Fruit fly (Drosophila melanogaster) whole organism, embryonic: ENCODE data around the gene CG14273.
A peak's percentile ranks its signal among the peaks of the same experiment; 100 is the strongest.

ENCODE experiments used
- Abd-B ChIP-seq: fragments of 200-800 bp; sonication (Bioruptor generic); optimal IDR thresholded peaks from 2 replicates; lab custom pipeline; 2018; ENCODE audit warnings: missing biosample characterization, mild to moderate bottlenecking, missing genetic modification characterization, moderate library complexity
- Adf1 ChIP-seq: fragments of 200-800 bp; sonication (Bioruptor generic); IDR thresholded peaks from 2 replicates; pipeline ENCODE4 v1.3.6; 2022; ENCODE audit warnings: missing biosample characterization, missing genetic modification characterization
- Asciz ChIP-seq: fragments of 200-800 bp; sonication (Bioruptor generic); optimal IDR thresholded peaks from 2 replicates; lab custom pipeline; 2017; ENCODE audit warnings: missing biosample characterization, mild to moderate bottlenecking, missing genetic modification characterization, missing genetic modification reagents
- Bgb ChIP-seq: fragments of 200-800 bp; sonication (Bioruptor generic); IDR thresholded peaks from 2 replicates; pipeline ENCODE4 v1.3.6; 2022; ENCODE audit warnings: missing biosample characterization, missing genetic modification characterization; ENCODE audit not compliant: partially characterized antibody
- Blimp-1 ChIP-seq: fragments of 200-800 bp; sonication (Bioruptor generic); optimal IDR thresholded peaks from 3 replicates; lab custom pipeline; 2018; ENCODE audit warnings: missing biosample characterization, missing genetic modification characterization, mild to moderate bottlenecking, moderate library complexity, missing genetic modification reagents
- CG10654 ChIP-seq: fragments of 200-800 bp; sonication (Bioruptor generic); optimal IDR thresholded peaks from 2 replicates; lab custom pipeline; 2016; ENCODE audit warnings: missing biosample characterization, missing genetic modification characterization
- CG13123 ChIP-seq: fragments of 200-800 bp; sonication (Bioruptor generic); optimal IDR thresholded peaks from 2 replicates; lab custom pipeline; 2016; ENCODE audit warnings: missing biosample characterization, missing genetic modification characterization
- CG13424 ChIP-seq: fragments of 200-800 bp; sonication (Bioruptor generic); optimal IDR thresholded peaks from 2 replicates; lab custom pipeline; 2019; ENCODE audit warnings: missing biosample characterization, mild to moderate bottlenecking, missing genetic modification characterization, moderate library complexity
- CG13894 ChIP-seq: fragments of 200-800 bp; sonication (Bioruptor generic); optimal IDR thresholded peaks from 3 replicates; lab custom pipeline; 2018; ENCODE audit warnings: missing biosample characterization, mild to moderate bottlenecking, missing genetic modification characterization, moderate library complexity
- CG14014 ChIP-seq: fragments of 200-800 bp; sonication (Bioruptor generic); IDR thresholded peaks from 2 replicates; pipeline ENCODE4 v1.3.6; 2022; ENCODE audit warnings: missing biosample characterization, missing genetic modification characterization
- CG14965 ChIP-seq: fragments of 200-800 bp; sonication (Bioruptor generic); optimal IDR thresholded peaks from 2 replicates; lab custom pipeline; 2016; ENCODE audit warnings: missing biosample characterization, missing genetic modification characterization, borderline replicate concordance
- CG15479 ChIP-seq: fragments of 200-800 bp; sonication (Bioruptor generic); optimal IDR thresholded peaks from 3 replicates; lab custom pipeline; 2019; ENCODE audit warnings: missing biosample characterization, mild to moderate bottlenecking, missing genetic modification characterization, moderate library complexity
- CG17829 ChIP-seq: fragments of 200-800 bp; optimal IDR thresholded peaks from 2 replicates; lab custom pipeline; 2019; ENCODE audit warnings: missing biosample characterization, mild to moderate bottlenecking, missing genetic modification characterization, moderate library complexity
- CG17912 ChIP-seq: fragments of 200-800 bp; sonication (Bioruptor generic); optimal IDR thresholded peaks from 2 replicates; lab custom pipeline; 2018; ENCODE audit warnings: missing biosample characterization, mild to moderate bottlenecking, missing genetic modification characterization
- CG18599 ChIP-seq: fragments of 200-800 bp; sonication (Bioruptor generic); optimal IDR thresholded peaks from 3 replicates; lab custom pipeline; 2017; ENCODE audit warnings: missing biosample characterization, missing genetic modification characterization, mild to moderate bottlenecking, moderate library complexity, missing genetic modification reagents
- CG3065 ChIP-seq: fragments of 200-800 bp; sonication (Bioruptor generic); optimal IDR thresholded peaks from 2 replicates; lab custom pipeline; 2016; ENCODE audit warnings: missing biosample characterization, missing genetic modification characterization
- CG3163 ChIP-seq: fragments of 200-800 bp; sonication (Bioruptor generic); optimal IDR thresholded peaks from 3 replicates; lab custom pipeline; 2016; ENCODE audit warnings: missing biosample characterization, missing genetic modification characterization
- CG32767 ChIP-seq: fragments of 200-800 bp; sonication (Bioruptor generic); IDR thresholded peaks from 2 replicates; pipeline ENCODE4 v1.3.6; 2022; ENCODE audit warnings: missing biosample characterization, missing genetic modification characterization
- CG3281 ChIP-seq: fragments of 200-800 bp; sonication (Bioruptor generic); optimal IDR thresholded peaks from 3 replicates; lab custom pipeline; 2017; ENCODE audit warnings: missing biosample characterization, mild to moderate bottlenecking, missing genetic modification characterization
- CG5180 ChIP-seq: fragments of 200-800 bp; sonication (Bioruptor generic); optimal IDR thresholded peaks from 3 replicates; lab custom pipeline; 2017; ENCODE audit warnings: missing biosample characterization, missing genetic modification characterization, mild to moderate bottlenecking, moderate library complexity, missing genetic modification reagents
- CG5953 ChIP-seq: fragments of 200-800 bp; sonication (Bioruptor generic); IDR thresholded peaks from 2 replicates; pipeline ENCODE4 v1.3.6; 2022; ENCODE audit warnings: missing biosample characterization, missing genetic modification characterization
- CG6689 ChIP-seq: fragments of 200-800 bp; sonication (Bioruptor generic); IDR thresholded peaks from 2 replicates; pipeline ENCODE4 v1.3.6; 2022; ENCODE audit warnings: missing biosample characterization, missing genetic modification characterization
- CG6813 ChIP-seq: fragments of 200-800 bp; sonication (Bioruptor generic); optimal IDR thresholded peaks from 2 replicates; lab custom pipeline; 2017; ENCODE audit warnings: missing biosample characterization, missing genetic modification characterization, mild to moderate bottlenecking, moderate library complexity, missing genetic modification reagents
- CHES-1-like ChIP-seq: fragments of 200-800 bp; sonication (Bioruptor generic); optimal IDR thresholded peaks from 2 replicates; lab custom pipeline; 2016; ENCODE audit warnings: missing biosample characterization, missing genetic modification characterization
- CoRest ChIP-seq: fragments of 200-800 bp; sonication (Bioruptor generic); optimal IDR thresholded peaks from 3 replicates; lab custom pipeline; 2018; ENCODE audit warnings: missing biosample characterization, mild to moderate bottlenecking, missing genetic modification characterization, moderate library complexity
- Deaf1 ChIP-seq: fragments of 200-800 bp; optimal IDR thresholded peaks from 3 replicates; lab custom pipeline; 2019; ENCODE audit warnings: missing biosample characterization, mild to moderate bottlenecking, missing genetic modification characterization, moderate library complexity
- Drgx ChIP-seq: fragments of 200-800 bp; sonication (Bioruptor generic); IDR thresholded peaks from 2 replicates; pipeline ENCODE4 v1.3.6; 2022; ENCODE audit warnings: missing biosample characterization, missing genetic modification characterization
- Lpt ChIP-seq: fragments of >200 bp; optimal IDR thresholded peaks from 2 replicates; lab custom pipeline; 2018; ENCODE audit warnings: missing biosample characterization, missing genetic modification characterization
- Taf1 ChIP-seq: fragments of 200-800 bp; sonication (Bioruptor generic); IDR thresholded peaks from 2 replicates; pipeline ENCODE4 v1.3.6; 2022; ENCODE audit warnings: missing biosample characterization, missing genetic modification characterization
- Usf ChIP-seq: fragments of 200-800 bp; sonication (Bioruptor generic); optimal IDR thresholded peaks from 2 replicates; lab custom pipeline; 2017; ENCODE audit warnings: missing genotype, missing biosample characterization, missing genetic modification characterization
- abd-A ChIP-seq: fragments of 200-800 bp; sonication (Bioruptor generic); optimal IDR thresholded peaks from 3 replicates; lab custom pipeline; 2019; ENCODE audit warnings: missing biosample characterization, mild to moderate bottlenecking, missing genetic modification characterization, moderate library complexity
- aop ChIP-seq: fragments of 200-800 bp; sonication (Bioruptor generic); IDR thresholded peaks from 2 replicates; pipeline ENCODE4 v1.3.6; 2022; ENCODE audit warnings: missing biosample characterization, missing genetic modification characterization
- caup ChIP-seq: fragments of 200-800 bp; sonication (Bioruptor generic); optimal IDR thresholded peaks from 3 replicates; lab custom pipeline; 2017; ENCODE audit warnings: missing biosample characterization, mild to moderate bottlenecking, missing genetic modification characterization, moderate library complexity; ENCODE audit not compliant: severe bottlenecking
- croc ChIP-seq: fragments of 200-800 bp; sonication (Bioruptor generic); conservative IDR thresholded peaks from 3 replicates; pipeline ENCODE4 v1.3.6; 2022; ENCODE audit warnings: missing biosample characterization, missing genetic modification characterization
- dan ChIP-seq: fragments of 200-800 bp; sonication (Bioruptor generic); IDR thresholded peaks from 2 replicates; pipeline ENCODE4 v1.3.6; 2022; ENCODE audit warnings: missing biosample characterization, missing genetic modification characterization
- dmrt99B ChIP-seq: fragments of 200-800 bp; sonication (Bioruptor generic); optimal IDR thresholded peaks from 2 replicates; lab custom pipeline; 2018; ENCODE audit warnings: missing biosample characterization, mild to moderate bottlenecking, missing genetic modification characterization, moderate library complexity
- exex ChIP-seq: fragments of 200-800 bp; sonication (Bioruptor generic); optimal IDR thresholded peaks from 4 replicates; lab custom pipeline; 2018; ENCODE audit warnings: missing biosample characterization, mild to moderate bottlenecking, missing genetic modification characterization, moderate library complexity
- fd96Cb ChIP-seq: fragments of 200-800 bp; sonication (Bioruptor generic); optimal IDR thresholded peaks from 2 replicates; lab custom pipeline; 2018; ENCODE audit warnings: missing biosample characterization, mild to moderate bottlenecking, missing genetic modification characterization, moderate library complexity
- kay ChIP-seq: fragments of 200-800 bp; sonication (Bioruptor generic); optimal IDR thresholded peaks from 2 replicates; lab custom pipeline; 2016; ENCODE audit warnings: missing biosample characterization, missing genetic modification characterization
- lola ChIP-seq, 3 experiments: fragments of >200 bp in 2 of 3; fragments of 200-800 bp in 1 of 3; sonication (Bioruptor generic) in 1 of 3; optimal IDR thresholded peaks; 2 replicates each; lab custom pipeline; 2017 to 2019; ENCODE audit warnings: missing biosample characterization in 3 of 3, missing genetic modification characterization in 3 of 3, mild to moderate bottlenecking in 1 of 3, moderate library complexity in 1 of 3
- otp ChIP-seq: fragments of 200-800 bp; sonication (Bioruptor generic); IDR thresholded peaks from 3 replicates; pipeline ENCODE4, ENCODE4 v1.3.6; 2022; ENCODE audit warnings: missing biosample characterization, missing genetic modification characterization
- rib ChIP-seq: fragments of 200-800 bp; sonication (Bioruptor generic); IDR thresholded peaks from 2 replicates; pipeline ENCODE4 v1.3.6; 2022; ENCODE audit warnings: missing biosample characterization, missing genetic modification characterization
- salm ChIP-seq: fragments of 200-800 bp; sonication (Bioruptor generic); optimal IDR thresholded peaks from 2 replicates; lab custom pipeline; 2018; ENCODE audit warnings: missing biosample characterization, mild to moderate bottlenecking, missing genetic modification characterization
- shn ChIP-seq: fragments of 200-800 bp; sonication (Bioruptor generic); optimal IDR thresholded peaks from 3 replicates; lab custom pipeline; 2016; ENCODE audit warnings: missing biosample characterization, missing genetic modification characterization
- ssp ChIP-seq: fragments of 200-800 bp; sonication (Bioruptor generic); IDR thresholded peaks from 2 replicates; pipeline ENCODE4 v1.3.6; 2022; ENCODE audit warnings: missing biosample characterization, missing genetic modification characterization
- stwl ChIP-seq: fragments of 200-800 bp; sonication (Bioruptor generic); optimal IDR thresholded peaks from 3 replicates; lab custom pipeline; 2018; ENCODE audit warnings: missing biosample characterization, mild to moderate bottlenecking, missing genetic modification characterization, moderate library complexity
- sug ChIP-seq: fragments of 200-800 bp; optimal IDR thresholded peaks from 2 replicates; lab custom pipeline; 2019; ENCODE audit warnings: missing biosample characterization, mild to moderate bottlenecking, missing genetic modification characterization, moderate library complexity
- toy ChIP-seq: fragments of 200-800 bp; sonication (Bioruptor generic); IDR thresholded peaks from 2 replicates; pipeline ENCODE4 v1.3.6; 2022; ENCODE audit warnings: missing biosample characterization, missing genetic modification characterization
- tup ChIP-seq: fragments of 200-800 bp; sonication (Bioruptor generic); optimal IDR thresholded peaks from 2 replicates; lab custom pipeline; 2016; ENCODE audit warnings: missing biosample characterization, mild to moderate bottlenecking, missing genetic modification characterization, moderate library complexity
- usp ChIP-seq: fragments of >200 bp; optimal IDR thresholded peaks from 2 replicates; lab custom pipeline; 2017; ENCODE audit warnings: missing biosample characterization, missing genetic modification characterization

The CG14273 gene

dm6 chr2L:8311091-8311490 lies 31.4 kb upstream of the CG14273 start, which contains the start of the genes CG7810 and CG7806:
Gene CG7810, minus strand, starts transcription at chr2L:8311195.
Gene CG7806, plus strand, starts transcription at chr2L:8311399.
- TF ChIP-seq CG18599 (GFP tag; lab: Kevin White, UChicago) (no peak), rib (GFP tag; lab: Robert Waterston, UW) (peak; percentile 89), CG6689 (GFP tag; lab: Robert Waterston, UW) (peak; percentile 92), lola (GFP tag; optimal IDR thresholded peaks at IDR 0.05; lab: Kevin White, UChicago) (peak in 1 of 3 experiments; percentile 85), kay (GFP tag; lab: Kevin White, UChicago) (peak; percentile 81), CG13424 (peak; percentile 94), CG32767 (GFP tag; lab: Robert Waterston, UW) (peak; percentile 89), CG10654 (GFP tag; lab: Kevin White, UChicago) (peak; percentile 86), Adf1 (GFP tag; lab: Robert Waterston, UW) (peak; percentile 65), aop (GFP tag; lab: Robert Waterston, UW) (0 out of 2 replicates have a peak, but pooled peaks have one; percentile 29), CG14965 (no peak), exex (peak; percentile 75), CG3065 (peak; percentile 78), CG14014 (peak; percentile 90), stwl (tag; lab: Kevin White, UChicago) (peak; percentile 90), CG3163 (GFP tag; lab: Kevin White, UChicago) (peak; percentile 72), Deaf1 (tag; lab: Kevin White, UChicago) (no peak), CG6813 (GFP tag; lab: Kevin White, UChicago) (peak; percentile 84), fd96Cb (tag; lab: Kevin White, UChicago) (peak; percentile 89), ssp (GFP tag; lab: Robert Waterston, UW) (peak; percentile 79), otp (GFP tag; lab: Robert Waterston, UW) (peak; percentile 88), CG15479 (GFP tag; lab: Kevin White, UChicago) (peak; percentile 79), CG13894 (tag; lab: Kevin White, UChicago) (peak; percentile 80), CG17829 (peak; percentile 90), shn (GFP tag; lab: Kevin White, UChicago) (peak; percentile 74), tup (GFP tag; lab: Kevin White, UChicago) (peak; percentile 42), CG13123 (GFP tag; lab: Kevin White, UChicago) (peak; percentile 91), Lpt (GFP tag; lab: Kevin White, UChicago) (no peak), CG5953 (GFP tag; lab: Robert Waterston, UW) (peak; percentile 75; the same call in 1 of the 2 replicates), toy (0 out of 2 replicates have a peak, but pooled peaks have one; percentile 31), Taf1 (GFP tag; lab: Robert Waterston, UW) (peak; percentile 72), Asciz (GFP tag; lab: Kevin White, UChicago) (peak; percentile 87), dmrt99B (tag; lab: Kevin White, UChicago) (no peak), sug (tag; lab: Kevin White, UChicago) (peak; percentile 84), CoRest (tag; lab: Kevin White, UChicago) (peak; percentile 91), Blimp-1 (GFP tag; lab: Kevin White, UChicago) (peak; percentile 89), Drgx (GFP tag; lab: Robert Waterston, UW) (peak; percentile 89), CG3281 (GFP tag; lab: Kevin White, UChicago) (peak; percentile 86), abd-A (tag; lab: Kevin White, UChicago) (no peak), croc (GFP tag; lab: Robert Waterston, UW) (peak; percentile 75), CG5180 (GFP tag; lab: Kevin White, UChicago) (peak; percentile 66), Bgb (no peak), usp (no peak), caup (GFP tag; lab: Kevin White, UChicago) (peak; percentile 83), salm (tag; lab: Kevin White, UChicago) (peak; percentile 89), CHES-1-like (peak; percentile 94), CG17912 (GFP tag; lab: Kevin White, UChicago) (peak; percentile 20), dan (GFP tag; lab: Robert Waterston, UW) (no peak), Abd-B (GFP tag; lab: Kevin White, UChicago) (peak; percentile 89), Usf (GFP tag; lab: Kevin White, UChicago) (peak; percentile 47)
